Worm (Caenorhabditis elegans): ENCODE data around the gene R10E12.2.

DNA sequence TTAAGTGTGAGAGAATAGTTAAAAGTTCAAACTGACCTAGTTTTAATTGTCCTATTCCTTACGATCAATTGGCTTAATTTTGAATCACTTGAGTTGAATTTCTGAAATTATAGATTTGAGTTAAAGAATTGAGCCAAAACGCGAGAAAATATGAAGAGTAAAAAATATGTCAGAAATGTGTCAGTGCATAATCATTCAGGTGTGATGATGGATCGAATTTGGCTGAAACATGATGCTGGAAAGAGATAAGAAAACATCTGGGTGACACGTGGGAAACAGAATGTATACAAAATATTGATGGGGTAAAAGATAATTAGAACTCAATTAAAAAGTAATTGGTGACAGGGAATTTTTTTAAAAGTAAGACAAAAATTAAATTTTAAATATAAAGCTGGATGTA, at the start of gene R10E12.2:
- TF ChIP-seq fos-1 (tag; optimal IDR thresholded peaks at IDR 0.05) = no peak
- no peak for TF ChIP-seq nhr-23 (tag; optimal IDR thresholded peaks at IDR 0.05)
- no peak for TF ChIP-seq eor-1 (tag; optimal IDR thresholded peaks at IDR 0.05)
- TF ChIP-seq ZK546.5 (tag; optimal IDR thresholded peaks at IDR 0.05) = no peak
- TF ChIP-seq unc-39 (tag; optimal IDR thresholded peaks at IDR 0.05) = no peak
- TF ChIP-seq daf-12 (tag; optimal IDR thresholded peaks at IDR 0.05) = no peak
- TF ChIP-seq hmg-11 (tag; optimal IDR thresholded peaks at IDR 0.05) = no peak
- TF ChIP-seq skn-1 (tag; optimal IDR thresholded peaks at IDR 0.05) = no peak

All from whole organism, L3 larva.